Fruit fly (Drosophila melanogaster): ENCODE measurements around the gene CG14646.

DNA sequence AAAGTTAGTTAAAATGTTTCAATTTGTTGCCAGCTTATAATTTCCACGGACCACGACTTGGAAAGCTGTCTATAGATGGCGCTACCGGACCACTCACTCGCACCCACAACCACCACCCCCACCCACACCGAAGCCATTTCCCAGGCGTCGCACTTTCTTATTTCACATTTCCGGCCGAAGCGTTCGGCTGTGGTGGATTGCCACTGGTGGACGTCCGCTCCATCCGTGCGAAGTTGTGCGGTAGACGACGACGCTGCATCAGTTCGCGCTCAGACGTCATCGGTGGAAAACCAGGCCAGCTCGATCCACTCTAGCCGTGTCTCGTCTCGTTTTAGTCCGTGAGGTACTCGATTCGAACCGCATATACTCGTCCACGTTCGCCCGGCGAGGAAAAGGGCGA, 30.5 kb upstream of the CG14646 start, which contains the start of gene CG1090:
- TF ChIP-seq pan (optimal IDR thresholded peaks at IDR 0.05) (no peak), psq (optimal IDR thresholded peaks at IDR 0.05) (no peak), EcR (GFP tag; optimal IDR thresholded peaks at IDR 0.05) (no peak), usp (GFP tag; optimal IDR thresholded peaks at IDR 0.05) (no peak), CG8478 (optimal IDR thresholded peaks at IDR 0.05) (no peak)
